Worm (Caenorhabditis elegans) whole organism, young adult: Measurements from ENCODE around the gene nspb-10.

ENCODE experiments used
- B0035.1 ChIP-seq: sonication (generic microtip); optimal IDR thresholded peaks from 2 replicates; lab custom pipeline; 2016; ENCODE audit warnings: missing genetic modification characterization, mild to moderate bottlenecking, missing compliant biosample characterization, missing genotype, missing genetic modification reagents
- C17E4.6 ChIP-seq: fragments of 200-800 bp; sonication (Bioruptor generic); IDR thresholded peaks from 2 replicates; pipeline ENCODE4 v1.3.6; 2022; ENCODE audit warnings: missing genetic modification reagents, missing genetic modification characterization, missing compliant biosample characterization
- dpff-1 ChIP-seq: sonication (generic microtip); optimal IDR thresholded peaks from 2 replicates; lab custom pipeline; 2017; ENCODE audit warnings: mild to moderate bottlenecking, missing genetic modification characterization, missing compliant biosample characterization
- ets-4 ChIP-seq: fragments of 200-800 bp; sonication (Bioruptor generic); optimal IDR thresholded peaks from 2 replicates; lab custom pipeline; 2018; ENCODE audit warnings: mild to moderate bottlenecking, missing genetic modification characterization, missing compliant biosample characterization
- hlh-12 ChIP-seq: sonication (generic microtip); optimal IDR thresholded peaks from 2 replicates; lab custom pipeline; 2016; ENCODE audit warnings: missing genetic modification characterization, missing compliant biosample characterization
- lin-35 ChIP-seq, 3 experiments: fragments of 150-350 bp in 2 of 3; sonication (generic microtip) in 1 of 3; optimal IDR thresholded peaks; 2 replicates each; lab custom pipeline; 2014 to 2018; ENCODE audit warnings: missing biosample characterization in 3 of 3, missing genetic modification characterization in 3 of 3, missing genetic modification reagents in 3 of 3
- lsy-27 ChIP-seq: sonication (generic microtip); optimal IDR thresholded peaks from 2 replicates; lab custom pipeline; 2017; ENCODE audit warnings: missing genetic modification characterization, mild to moderate bottlenecking, missing compliant biosample characterization, antibody characterized with exemption, missing genotype, borderline replicate concordance; ENCODE audit not compliant: insufficient read depth
- mes-4 ChIP-seq: sonication (generic microtip); optimal IDR thresholded peaks from 2 replicates; lab custom pipeline; 2016; ENCODE audit warnings: missing genotype, missing genetic modification characterization, missing compliant biosample characterization
- nfya-1 ChIP-seq: sonication (generic microtip); optimal IDR thresholded peaks from 2 replicates; lab custom pipeline; 2017; ENCODE audit warnings: antibody characterized with exemption, missing compliant biosample characterization, missing genetic modification characterization, borderline replicate concordance; ENCODE audit not compliant: insufficient read depth
- ztf-25 ChIP-seq: fragments of 200-800 bp; sonication (Bioruptor generic); IDR thresholded peaks from 2 replicates; pipeline ENCODE4 v1.3.6; 2022; ENCODE audit warnings: missing genetic modification reagents, missing genetic modification characterization, missing compliant biosample characterization

nspb-10 gene

ce11 chrII:14540551-14540950, 47.5 kb downstream of the nspb-10 start:
- TF ChIP-seq B0035.1 (tag; lab: Kevin White, UChicago), result no peak
- no peak for TF ChIP-seq dpff-1 (tag; lab: Kevin White, UChicago)
- TF ChIP-seq lin-35 (GFP tag; optimal IDR thresholded peaks at IDR 0.05; lab: Kevin White, UChicago), result no peak
- no peak for TF ChIP-seq ztf-25 (GFP tag; lab: Robert Waterston, UW)
- TF ChIP-seq lsy-27 (tag; lab: Kevin White, UChicago), result no peak
- no peak for TF ChIP-seq nfya-1 (tag; lab: Kevin White, UChicago)
- TF ChIP-seq C17E4.6 (GFP tag; lab: Robert Waterston, UW), result no peak
- no peak for TF ChIP-seq hlh-12 (tag; lab: Kevin White, UChicago)
- no peak for TF ChIP-seq mes-4 (tag; lab: Kevin White, UChicago)
- no peak for TF ChIP-seq ets-4 (GFP tag; lab: Kevin White, UChicago)
